Fruit fly (Drosophila melanogaster) whole organism, prepupa: ENCODE results near the gene CG16965.
A peak's percentile ranks its signal among the peaks of the same experiment; 100 is the strongest.

Experiments used
- CG10669 ChIP-seq: fragments of 200-800 bp; sonication (Bioruptor generic); optimal IDR thresholded peaks from 3 replicates; lab custom pipeline; 2018; ENCODE audit warnings: missing biosample characterization, mild to moderate bottlenecking, missing genetic modification characterization, moderate library complexity
- CG11294 ChIP-seq: fragments of 200-800 bp; sonication (Bioruptor generic); IDR thresholded peaks from 2 replicates; pipeline ENCODE4 v1.3.6; 2022; ENCODE audit warnings: missing biosample characterization, missing genetic modification characterization
- CG11762 ChIP-seq: fragments of 200-800 bp; sonication (Bioruptor generic); optimal IDR thresholded peaks from 3 replicates; lab custom pipeline; 2016; ENCODE audit warnings: missing biosample characterization, missing genetic modification characterization; ENCODE audit not compliant: insufficient read depth
- CG11902 ChIP-seq: fragments of 200-800 bp; sonication (Bioruptor generic); optimal IDR thresholded peaks from 3 replicates; lab custom pipeline; 2016; ENCODE audit warnings: missing biosample characterization, missing genetic modification characterization
- CG15336 ChIP-seq: fragments of 200-800 bp; sonication (Bioruptor generic); IDR thresholded peaks from 2 replicates; pipeline ENCODE4 v1.3.6; 2022; ENCODE audit warnings: missing biosample characterization, missing genetic modification characterization
- CG1621 ChIP-seq: fragments of 200-800 bp; sonication (Bioruptor generic); optimal IDR thresholded peaks from 3 replicates; lab custom pipeline; 2018; ENCODE audit warnings: missing biosample characterization, mild to moderate bottlenecking, missing genetic modification characterization
- CG16779 ChIP-seq: fragments of 200-800 bp; sonication (Bioruptor generic); optimal IDR thresholded peaks from 3 replicates; lab custom pipeline; 2017; ENCODE audit warnings: missing biosample characterization, mild to moderate bottlenecking, missing genetic modification characterization
- CG3032 ChIP-seq: fragments of 200-800 bp; optimal IDR thresholded peaks from 2 replicates; lab custom pipeline; 2019; ENCODE audit warnings: missing biosample characterization, mild to moderate bottlenecking, missing genetic modification characterization, moderate library complexity
- CG31627 ChIP-seq: fragments of 200-800 bp; sonication (Bioruptor generic); optimal IDR thresholded peaks from 3 replicates; lab custom pipeline; 2016; ENCODE audit warnings: missing biosample characterization, missing genetic modification characterization
- CG32006 ChIP-seq: fragments of 200-800 bp; sonication (Bioruptor generic); optimal IDR thresholded peaks from 3 replicates; lab custom pipeline; 2017; ENCODE audit warnings: missing biosample characterization, mild to moderate bottlenecking, missing genetic modification characterization
- CG3919 ChIP-seq: fragments of 200-800 bp; sonication (Bioruptor generic); optimal IDR thresholded peaks from 3 replicates; lab custom pipeline; 2016; ENCODE audit warnings: missing biosample characterization, missing genetic modification characterization
- CG4318 ChIP-seq: fragments of 200-800 bp; sonication (Bioruptor generic); optimal IDR thresholded peaks from 3 replicates; lab custom pipeline; 2017; ENCODE audit warnings: missing biosample characterization, mild to moderate bottlenecking, missing genetic modification characterization
- CG6163 ChIP-seq: fragments of 200-800 bp; sonication (Bioruptor generic); IDR thresholded peaks from 3 replicates; pipeline ENCODE4 v1.3.6; 2022; ENCODE audit warnings: missing biosample characterization, missing genetic modification characterization
- CG6276 ChIP-seq: fragments of 200-800 bp; sonication (Bioruptor generic); optimal IDR thresholded peaks from 2 replicates; lab custom pipeline; 2017; ENCODE audit warnings: missing biosample characterization, mild to moderate bottlenecking, missing genetic modification characterization
- CG6808 ChIP-seq: fragments of 200-800 bp; sonication (Bioruptor generic); optimal IDR thresholded peaks from 3 replicates; lab custom pipeline; 2017; ENCODE audit warnings: missing biosample characterization, missing genetic modification characterization, mild to moderate bottlenecking, moderate library complexity, missing genetic modification reagents
- CG6854 ChIP-seq: fragments of 200-800 bp; sonication (Bioruptor generic); optimal IDR thresholded peaks from 2 replicates; lab custom pipeline; 2017; ENCODE audit warnings: missing biosample characterization, mild to moderate bottlenecking, missing genetic modification characterization
- CG7368 ChIP-seq: fragments of 200-800 bp; sonication (Bioruptor generic); optimal IDR thresholded peaks from 3 replicates; lab custom pipeline; 2016; ENCODE audit warnings: missing biosample characterization, missing genetic modification characterization
- CG8119 ChIP-seq: fragments of 200-800 bp; sonication (Bioruptor generic); IDR thresholded peaks from 3 replicates; pipeline ENCODE4 v1.3.6; 2022; ENCODE audit warnings: missing biosample characterization, missing genetic modification characterization
- CG8319 ChIP-seq: fragments of 200-800 bp; sonication (Bioruptor generic); optimal IDR thresholded peaks from 3 replicates; lab custom pipeline; 2016; ENCODE audit warnings: missing biosample characterization, missing genetic modification characterization
- CG9139 ChIP-seq: fragments of 200-800 bp; sonication (Bioruptor generic); optimal IDR thresholded peaks from 3 replicates; lab custom pipeline; 2017; ENCODE audit warnings: missing biosample characterization, mild to moderate bottlenecking, missing genetic modification characterization
- Eip75B ChIP-seq: fragments of 200-800 bp; sonication (Bioruptor generic); optimal IDR thresholded peaks from 3 replicates; lab custom pipeline; 2016; ENCODE audit warnings: missing biosample characterization, missing genetic modification characterization
- Eip78C ChIP-seq: fragments of 200-800 bp; sonication (Bioruptor generic); peaks from one replicate; lab custom pipeline; 2016; ENCODE audit warnings: missing biosample characterization, missing genetic modification characterization
- Eip93F ChIP-seq: fragments of 200-800 bp; sonication (Bioruptor generic); optimal IDR thresholded peaks from 2 replicates; lab custom pipeline; 2016; ENCODE audit warnings: missing biosample characterization, mild to moderate bottlenecking, missing genetic modification characterization
- Ets96B ChIP-seq: fragments of 200-800 bp; optimal IDR thresholded peaks from 2 replicates; lab custom pipeline; 2019; ENCODE audit warnings: missing biosample characterization, mild to moderate bottlenecking, missing genetic modification characterization, moderate library complexity
- Gug ChIP-seq: fragments of 200-800 bp; sonication (Bioruptor generic); IDR thresholded peaks from 2 replicates; pipeline ENCODE4 v1.3.6; 2022; ENCODE audit warnings: missing biosample characterization, missing genetic modification characterization
- Hr38 ChIP-seq: sonication (Bioruptor generic); optimal IDR thresholded peaks from 2 replicates; lab custom pipeline; 2016; ENCODE audit warnings: missing biosample characterization, missing genetic modification characterization
- Hr39 ChIP-seq: fragments of 200-800 bp; sonication (Bioruptor generic); optimal IDR thresholded peaks from 2 replicates; lab custom pipeline; 2016; ENCODE audit warnings: missing biosample characterization, missing genetic modification characterization
- Lpt ChIP-seq: fragments of 200-800 bp; sonication (Bioruptor generic); optimal IDR thresholded peaks from 3 replicates; lab custom pipeline; 2016; ENCODE audit warnings: missing biosample characterization, missing genetic modification characterization
- Met ChIP-seq: fragments of 200-800 bp; sonication (Bioruptor generic); optimal IDR thresholded peaks from 3 replicates; lab custom pipeline; 2016; ENCODE audit warnings: missing biosample characterization, missing genetic modification characterization
- OdsH ChIP-seq: fragments of 200-800 bp; sonication (Bioruptor generic); optimal IDR thresholded peaks from 3 replicates; lab custom pipeline; 2016; ENCODE audit warnings: missing biosample characterization, missing genetic modification characterization
- Smox ChIP-seq: fragments of 200-800 bp; sonication (Bioruptor generic); optimal IDR thresholded peaks from 3 replicates; lab custom pipeline; 2016; ENCODE audit warnings: missing biosample characterization, missing genetic modification characterization
- Sox14 ChIP-seq: fragments of 200-800 bp; sonication (Bioruptor generic); optimal IDR thresholded peaks from 3 replicates; lab custom pipeline; 2016; ENCODE audit warnings: missing biosample characterization, missing genetic modification characterization
- Sox15 ChIP-seq: fragments of 200-800 bp; sonication (Bioruptor generic); optimal IDR thresholded peaks from 3 replicates; lab custom pipeline; 2016; ENCODE audit warnings: missing biosample characterization, missing genetic modification characterization
- achi ChIP-seq: fragments of 200-800 bp; sonication (Bioruptor generic); optimal IDR thresholded peaks from 3 replicates; lab custom pipeline; 2016; ENCODE audit warnings: missing biosample characterization, missing genetic modification characterization
- acj6 ChIP-seq: fragments of 200-800 bp; sonication (Bioruptor generic); optimal IDR thresholded peaks from 3 replicates; lab custom pipeline; 2016; ENCODE audit warnings: missing biosample characterization, missing genetic modification characterization
- cyc ChIP-seq: fragments of 200-800 bp; sonication (Bioruptor generic); optimal IDR thresholded peaks from 3 replicates; lab custom pipeline; 2016; ENCODE audit warnings: missing biosample characterization, missing genetic modification characterization
- dac ChIP-seq: fragments of 200-800 bp; sonication (Bioruptor generic); optimal IDR thresholded peaks from 2 replicates; lab custom pipeline; 2017; ENCODE audit warnings: missing biosample characterization, mild to moderate bottlenecking, missing genetic modification characterization
- dsx ChIP-seq: fragments of 200-800 bp; optimal IDR thresholded peaks from 3 replicates; lab custom pipeline; 2019; ENCODE audit warnings: missing biosample characterization, mild to moderate bottlenecking, missing genetic modification characterization, moderate library complexity; ENCODE audit not compliant: poor library complexity, severe bottlenecking
- eg ChIP-seq: fragments of 200-800 bp; sonication (Bioruptor generic); IDR thresholded peaks from 3 replicates; pipeline ENCODE4 v1.3.6; 2022; ENCODE audit warnings: missing biosample characterization, missing genetic modification characterization
- esn ChIP-seq: fragments of 200-800 bp; sonication (Bioruptor generic); optimal IDR thresholded peaks from 2 replicates; lab custom pipeline; 2016; ENCODE audit warnings: missing biosample characterization, mild to moderate bottlenecking, missing genetic modification characterization, moderate library complexity
- fd59A ChIP-seq: fragments of 200-800 bp; sonication (Bioruptor generic); optimal IDR thresholded peaks from 2 replicates; lab custom pipeline; 2017; ENCODE audit warnings: missing biosample characterization, mild to moderate bottlenecking, missing genetic modification characterization, missing genetic modification reagents
- fd85E ChIP-seq: fragments of 200-800 bp; sonication (Bioruptor generic); optimal IDR thresholded peaks from 3 replicates; lab custom pipeline; 2016; ENCODE audit warnings: missing biosample characterization, missing genetic modification characterization
- fkh ChIP-seq: fragments of 200-800 bp; sonication (Bioruptor generic); optimal IDR thresholded peaks from 3 replicates; lab custom pipeline; 2017; ENCODE audit warnings: missing biosample characterization, mild to moderate bottlenecking, missing genetic modification characterization, moderate library complexity
- lz ChIP-seq: fragments of 200-800 bp; sonication (Bioruptor generic); optimal IDR thresholded peaks from 3 replicates; lab custom pipeline; 2016; ENCODE audit warnings: missing biosample characterization, missing genetic modification characterization
- net ChIP-seq: fragments of 200-800 bp; sonication (Bioruptor generic); optimal IDR thresholded peaks from 3 replicates; lab custom pipeline; 2016; ENCODE audit warnings: missing biosample characterization, missing genetic modification characterization
- pdm3 ChIP-seq: fragments of 200-800 bp; sonication (Bioruptor generic); optimal IDR thresholded peaks from 3 replicates; lab custom pipeline; 2016; ENCODE audit warnings: missing biosample characterization, missing genetic modification characterization
- salr ChIP-seq, 2 experiments: fragments of 200-800 bp; sonication (Bioruptor generic); optimal IDR thresholded peaks; 3 replicates each; lab custom pipeline; 2016 to 2018; ENCODE audit warnings: missing biosample characterization in 2 of 2, missing genetic modification characterization in 2 of 2, mild to moderate bottlenecking in 1 of 2
- ss ChIP-seq, 2 experiments: fragments of 200-800 bp; sonication (Bioruptor generic); optimal IDR thresholded peaks; 2 replicates in 1 of 2; 3 replicates in 1 of 2; lab custom pipeline; 2017 to 2018; ENCODE audit warnings: mild to moderate bottlenecking in 2 of 2, missing biosample characterization in 2 of 2, missing genetic modification characterization in 2 of 2, moderate library complexity in 1 of 2
- svp ChIP-seq: fragments of 200-800 bp; sonication (Bioruptor generic); peaks from one replicate; lab custom pipeline; 2016; ENCODE audit warnings: missing biosample characterization, missing genetic modification characterization
- topi ChIP-seq: fragments of 200-800 bp; sonication (Bioruptor generic); optimal IDR thresholded peaks from 3 replicates; lab custom pipeline; 2016; ENCODE audit warnings: missing biosample characterization, missing genetic modification characterization
- vri ChIP-seq: fragments of 200-800 bp; sonication (Bioruptor generic); optimal IDR thresholded peaks from 3 replicates; lab custom pipeline; 2016; ENCODE audit warnings: missing biosample characterization, mild to moderate bottlenecking, missing genetic modification characterization

CG16965 gene

dm6 chr2L:12004211-12004979, 23.0 kb downstream of the CG16965 start:
- peak; percentile 13 for TF ChIP-seq CG32006
- no peak for TF ChIP-seq cyc (GFP tag; lab: Kevin White, UChicago)
- TF ChIP-seq dsx (GFP tag; lab: Kevin White, UChicago) = peak; percentile 57
- TF ChIP-seq CG1621 (tag; lab: Kevin White, UChicago) = peak; percentile 99
- no peak for TF ChIP-seq lz
- TF ChIP-seq pdm3 (GFP tag; lab: Kevin White, UChicago) = peak; percentile 22
- TF ChIP-seq eg (GFP tag; lab: Robert Waterston, UW) = no peak
- no peak for TF ChIP-seq Met (GFP tag; lab: Kevin White, UChicago)
- TF ChIP-seq Lpt (GFP tag; lab: Kevin White, UChicago) = peak; percentile 1
- TF ChIP-seq CG10669 (GFP tag; lab: Kevin White, UChicago) = peak; percentile 9
- no peak for TF ChIP-seq esn
- no peak for TF ChIP-seq CG8319 (GFP tag; lab: Kevin White, UChicago)
- no peak for TF ChIP-seq Ets96B (tag; lab: Kevin White, UChicago)
- TF ChIP-seq CG6276 = peak; percentile 28
- TF ChIP-seq Gug (GFP tag; lab: Robert Waterston, UW) = no peak
- no peak for TF ChIP-seq CG31627 (GFP tag; lab: Kevin White, UChicago)
- no peak for TF ChIP-seq Hr39
- TF ChIP-seq fd59A = peak; percentile 38
- no peak for TF ChIP-seq Smox
- TF ChIP-seq Sox14 (GFP tag; lab: Kevin White, UChicago) = no peak
- TF ChIP-seq Eip93F (GFP tag; lab: Kevin White, UChicago) = no peak
- no peak for TF ChIP-seq dac (GFP tag; lab: Kevin White, UChicago)
- peak; percentile 15 for TF ChIP-seq Eip75B (GFP tag; lab: Kevin White, UChicago)
- TF ChIP-seq CG6808 (GFP tag; lab: Kevin White, UChicago) = peak; percentile 32
- no peak for TF ChIP-seq fd85E (GFP tag; lab: Kevin White, UChicago)
- no peak for TF ChIP-seq CG11762 (GFP tag; lab: Kevin White, UChicago)
- peak; percentile 4 to 11 for TF ChIP-seq salr (GFP tag; optimal IDR thresholded peaks at IDR 0.05; lab: Kevin White, UChicago)
- TF ChIP-seq CG3032 (tag; lab: Kevin White, UChicago) = no peak
- TF ChIP-seq CG3919 = no peak
- no peak for TF ChIP-seq CG7368 (GFP tag; lab: Kevin White, UChicago)
- no peak for TF ChIP-seq achi (GFP tag; lab: Kevin White, UChicago)
- TF ChIP-seq CG16779 = no peak
- no peak for TF ChIP-seq CG4318 (GFP tag; lab: Kevin White, UChicago)
- TF ChIP-seq fkh (GFP tag; lab: Kevin White, UChicago) = peak; percentile 99
- TF ChIP-seq vri (GFP tag; lab: Kevin White, UChicago) = no peak
- no peak for TF ChIP-seq Hr38
- TF ChIP-seq OdsH = no peak
- TF ChIP-seq CG11294 (GFP tag; lab: Robert Waterston, UW) = no peak
- TF ChIP-seq CG11902 (GFP tag; lab: Kevin White, UChicago) = no peak
- no peak for TF ChIP-seq CG6163 (GFP tag; lab: Robert Waterston, UW)
- no peak for TF ChIP-seq CG15336 (GFP tag; lab: Robert Waterston, UW)
- peak; percentile 30 for TF ChIP-seq Eip78C
- TF ChIP-seq Sox15 (GFP tag; lab: Kevin White, UChicago) = no peak
- TF ChIP-seq acj6 (GFP tag; lab: Kevin White, UChicago) = peak; percentile 3
- TF ChIP-seq CG8119 (GFP tag; lab: Robert Waterston, UW) = no peak
- peak; percentile 22 for TF ChIP-seq svp (GFP tag; lab: Kevin White, UChicago)
- no peak for TF ChIP-seq topi (GFP tag; lab: Kevin White, UChicago)
- TF ChIP-seq net (GFP tag; lab: Kevin White, UChicago) = peak; percentile 18
- peak in 1 of 2 experiments; percentile 55 for TF ChIP-seq ss (GFP tag; optimal IDR thresholded peaks at IDR 0.05; lab: Kevin White, UChicago)
- no peak for TF ChIP-seq CG9139 (GFP tag; lab: Kevin White, UChicago)
- no peak for TF ChIP-seq CG6854 (GFP tag; lab: Kevin White, UChicago)
